Worm (Caenorhabditis elegans) whole organism, early embryonic: ENCODE data around the gene mtcu-2.
"Not testable (repeated sequence)": the region's sequence is repeated elsewhere in the genome, so short reads cannot be mapped to it uniquely, and the experiment has no call there.

Experiments used
- B0310.2 ChIP-seq: sonication (generic microtip); optimal IDR thresholded peaks from 2 replicates; lab custom pipeline; 2016; ENCODE audit warnings: mild to moderate bottlenecking, missing genetic modification characterization, missing compliant biosample characterization
- F13C5.2 ChIP-seq: sonication (generic microtip); optimal IDR thresholded peaks from 2 replicates; lab custom pipeline; 2017; ENCODE audit warnings: mild to moderate bottlenecking, missing genetic modification characterization, inconsistent platforms, missing compliant biosample characterization
- aly-1 ChIP-seq: sonication (generic microtip); optimal IDR thresholded peaks from 2 replicates; lab custom pipeline; 2016; ENCODE audit warnings: missing genetic modification characterization, missing compliant biosample characterization
- ama-1 ChIP-seq: fragments of 150-350 bp; optimal IDR thresholded peaks from 2 replicates; lab custom pipeline; 2014
- ceh-13 ChIP-seq: fragments of 200-800 bp; sonication (Bioruptor generic); optimal IDR thresholded peaks from 2 replicates; lab custom pipeline; 2018; ENCODE audit warnings: mild to moderate bottlenecking, missing genetic modification characterization, missing compliant biosample characterization
- ceh-36 ChIP-seq: sonication (generic microtip); optimal IDR thresholded peaks from 2 replicates; lab custom pipeline; 2016; ENCODE audit warnings: missing genetic modification characterization, inconsistent platforms, missing compliant biosample characterization
- ets-7 ChIP-seq: sonication (generic microtip); optimal IDR thresholded peaks from 2 replicates; lab custom pipeline; 2016; ENCODE audit warnings: missing genotype, missing genetic modification characterization, missing compliant biosample characterization
- flt-1 ChIP-seq: fragments of 200-800 bp; sonication (Bioruptor generic); IDR thresholded peaks from 2 replicates; pipeline ENCODE4 v1.3.6; 2022; ENCODE audit warnings: missing genetic modification characterization, missing compliant biosample characterization
- hmbx-1 ChIP-seq: sonication (generic microtip); optimal IDR thresholded peaks from 2 replicates; lab custom pipeline; 2016; ENCODE audit warnings: mild to moderate bottlenecking, missing genetic modification characterization, missing compliant biosample characterization
- hmg-4 ChIP-seq: fragments of 200-800 bp; sonication (Bioruptor generic); optimal IDR thresholded peaks from 2 replicates; lab custom pipeline; 2018; ENCODE audit warnings: mild to moderate bottlenecking, missing genetic modification characterization, missing compliant biosample characterization
- hnd-1 ChIP-seq: sonication (generic microtip); optimal IDR thresholded peaks from 2 replicates; lab custom pipeline; 2016; ENCODE audit warnings: missing genetic modification characterization, missing compliant biosample characterization
- pes-1 ChIP-seq: fragments of 200-800 bp; sonication (Bioruptor generic); IDR thresholded peaks from 2 replicates; pipeline ENCODE4 v1.3.6; 2022; ENCODE audit warnings: missing genetic modification reagents, missing genetic modification characterization, missing compliant biosample characterization
- scrt-1 ChIP-seq: fragments of 200-800 bp; sonication (Bioruptor generic); IDR thresholded peaks from 2 replicates; pipeline ENCODE4 v1.3.6; 2022; ENCODE audit warnings: missing genetic modification characterization, missing compliant biosample characterization
- sea-1 ChIP-seq: fragments of 200-800 bp; sonication (Bioruptor generic); conservative IDR thresholded peaks from 2 replicates; pipeline ENCODE4 v1.3.6; 2022; ENCODE audit warnings: missing genetic modification characterization, missing compliant biosample characterization
- tbx-11 ChIP-seq: fragments of 200-800 bp; sonication (Bioruptor generic); IDR thresholded peaks from 2 replicates; pipeline ENCODE4 v1.3.6; 2022; ENCODE audit warnings: missing genetic modification characterization, missing compliant biosample characterization
- tbx-37 ChIP-seq: fragments of 200-800 bp; sonication (Bioruptor generic); conservative IDR thresholded peaks from 2 replicates; pipeline ENCODE4 v1.3.6; 2022; ENCODE audit warnings: missing genetic modification reagents, missing genetic modification characterization, missing compliant biosample characterization
- tra-4 ChIP-seq: sonication (generic microtip); optimal IDR thresholded peaks from 2 replicates; lab custom pipeline; 2017; ENCODE audit warnings: missing genetic modification characterization, missing compliant biosample characterization

mtcu-2 gene

ce11 chrII:10011733-10012132, 21.3 kb downstream of the mtcu-2 start:
- TF ChIP-seq hmg-4 (GFP tag; lab: Kevin White, UChicago) (no peak), pes-1 (GFP tag; lab: Robert Waterston, UW) (no peak), ets-7 (no peak), aly-1 (no peak), B0310.2 (tag; lab: Kevin White, UChicago) (no peak), ceh-36 (tag; lab: Kevin White, UChicago) (no peak), hmbx-1 (tag; lab: Kevin White, UChicago) (no peak), tbx-11 (GFP tag; lab: Robert Waterston, UW) (no peak), sea-1 (no peak)

- TF ChIP-seq hnd-1 (tag; lab: Kevin White, UChicago) (no peak), hmg-4 (GFP tag; lab: Kevin White, UChicago) (no peak), F13C5.2 (no peak), hmbx-1 (tag; lab: Kevin White, UChicago) (no peak)
Measured at ce11 chrII:10010914-10011313, 22.1 kb downstream of the mtcu-2 start.

- TF ChIP-seq flt-1 (GFP tag; lab: Robert Waterston, UW) (no peak), sea-1 (no peak), ama-1 (lab: Kevin White, UChicago) (no peak), tra-4 (tag; lab: Kevin White, UChicago) (no peak), hnd-1 (tag; lab: Kevin White, UChicago) (no peak), ets-7 (no peak), tbx-37 (GFP tag; lab: Robert Waterston, UW) (no peak), hmbx-1 (tag; lab: Kevin White, UChicago) (no peak), hmg-4 (GFP tag; lab: Kevin White, UChicago) (no peak), scrt-1 (GFP tag; lab: Robert Waterston, UW) (no peak), ceh-36 (tag; lab: Kevin White, UChicago) (no peak), pes-1 (GFP tag; lab: Robert Waterston, UW) (no peak), B0310.2 (tag; lab: Kevin White, UChicago) (no peak), ceh-13 (no peak), tbx-11 (GFP tag; lab: Robert Waterston, UW) (no peak), aly-1 (no peak), F13C5.2 (no peak)
Measured at ce11 chrII:10008552-10008951, 24.5 kb downstream of the mtcu-2 start.

ce11 chrII:10007917-10008316, 25.1 kb downstream of the mtcu-2 start, which contains the start of gene ZK892.5:
Gene ZK892.5, plus strand, starts transcription at chrII:10008217.
- no peak for TF ChIP-seq scrt-1 (GFP tag; lab: Robert Waterston, UW)
- no peak for TF ChIP-seq sea-1
- no peak for TF ChIP-seq flt-1 (GFP tag; lab: Robert Waterston, UW)
- TF ChIP-seq hmg-4 (GFP tag; lab: Kevin White, UChicago): no peak
- no peak for TF ChIP-seq ceh-13
- no peak for TF ChIP-seq ets-7
- TF ChIP-seq aly-1: no peak
- no peak for TF ChIP-seq hmbx-1 (tag; lab: Kevin White, UChicago)
- TF ChIP-seq tra-4 (tag; lab: Kevin White, UChicago): no peak
- TF ChIP-seq tbx-37 (GFP tag; lab: Robert Waterston, UW): no peak
- TF ChIP-seq pes-1 (GFP tag; lab: Robert Waterston, UW): no peak
- no peak for TF ChIP-seq tbx-11 (GFP tag; lab: Robert Waterston, UW)
- TF ChIP-seq ceh-36 (tag; lab: Kevin White, UChicago): no peak
- no peak for TF ChIP-seq hnd-1 (tag; lab: Kevin White, UChicago)
- no peak for TF ChIP-seq B0310.2 (tag; lab: Kevin White, UChicago)
- TF ChIP-seq F13C5.2: no peak
- no peak for TF ChIP-seq ama-1 (lab: Kevin White, UChicago)

ce11 chrII:10006266-10006665, 26.7 kb downstream of the mtcu-2 start, which contains the start of gene ZK892.4:
Gene ZK892.4, plus strand, starts transcription at chrII:10006566.
- TF ChIP-seq F13C5.2; B0310.2 (tag; lab: Kevin White, UChicago); hmbx-1 (tag; lab: Kevin White, UChicago): not testable (repeated sequence)

ce11 chrII:10001546-10001945, 31.5 kb downstream of the mtcu-2 start, which contains the start of gene ZK892.3:
Gene ZK892.3, plus strand, starts transcription at chrII:10001846.
- no peak for TF ChIP-seq ama-1 (lab: Kevin White, UChicago)
- no peak for TF ChIP-seq hmg-4 (GFP tag; lab: Kevin White, UChicago)
- no peak for TF ChIP-seq ceh-13
- TF ChIP-seq hmbx-1 (tag; lab: Kevin White, UChicago): no peak
- no peak for TF ChIP-seq tbx-11 (GFP tag; lab: Robert Waterston, UW)
- no peak for TF ChIP-seq ceh-36 (tag; lab: Kevin White, UChicago)
- TF ChIP-seq pes-1 (GFP tag; lab: Robert Waterston, UW): no peak
- TF ChIP-seq scrt-1 (GFP tag; lab: Robert Waterston, UW): no peak
- TF ChIP-seq aly-1: no peak
- TF ChIP-seq tbx-37 (GFP tag; lab: Robert Waterston, UW): no peak
- no peak for TF ChIP-seq flt-1 (GFP tag; lab: Robert Waterston, UW)
- TF ChIP-seq sea-1: no peak
- TF ChIP-seq tra-4 (tag; lab: Kevin White, UChicago): no peak
- no peak for TF ChIP-seq B0310.2 (tag; lab: Kevin White, UChicago)
- TF ChIP-seq F13C5.2: no peak

ce11 chrII:10001065-10001464, 31.9 kb downstream of the mtcu-2 start, which contains the start of gene nlt-1:
Gene nlt-1, minus strand, starts transcription at chrII:10001142.
- TF ChIP-seq ets-7 (no peak), ceh-36 (tag; lab: Kevin White, UChicago) (no peak), aly-1 (no peak)

- TF ChIP-seq hnd-1 (tag; lab: Kevin White, UChicago) (no peak), scrt-1 (GFP tag; lab: Robert Waterston, UW) (no peak), tbx-37 (GFP tag; lab: Robert Waterston, UW) (no peak), flt-1 (GFP tag; lab: Robert Waterston, UW) (no peak), ama-1 (lab: Kevin White, UChicago) (no peak), B0310.2 (tag; lab: Kevin White, UChicago) (no peak), sea-1 (no peak), aly-1 (no peak), hmbx-1 (tag; lab: Kevin White, UChicago) (no peak)
Measured at ce11 chrII:9994679-9995078, 38.3 kb downstream of the mtcu-2 start.
